Worm (Caenorhabditis elegans): Measurements from ENCODE around the gene srh-219.

- TF ChIP-seq snpc-4 (GFP tag; optimal IDR thresholded peaks at IDR 0.05) (peak; percentile 75), snpc-4 (tag; optimal IDR thresholded peaks at IDR 0.05) (peak in 3 of 4 experiments; percentile 34 to 73 (median 41)), ceh-40 (GFP tag; IDR thresholded peaks at IDR 0.05) (no peak), ets-4 (GFP tag; optimal IDR thresholded peaks at IDR 0.05) (no peak), ceh-91 (GFP tag; IDR thresholded peaks at IDR 0.05) (no peak), sptf-2 (GFP tag; optimal IDR thresholded peaks at IDR 0.05) (no peak), nfya-1 (tag; optimal IDR thresholded peaks at IDR 0.05; ENCODE audit: borderline replicate concordance, insufficient read depth) (no peak), ama-1 (optimal IDR thresholded peaks at IDR 0.05) (no peak), ama-1 (GFP tag; optimal IDR thresholded peaks at IDR 0.05) (no peak), dpl-1 (GFP tag; optimal IDR thresholded peaks at IDR 0.05) (no peak), egl-44 (GFP tag; IDR thresholded peaks at IDR 0.05) (no peak)
Measured at ce11 chrV:15505068-15505467, 9.8 kb downstream of the srh-219 start.

All from whole organism, young adult.